Worm (Caenorhabditis elegans) whole organism, L4 larva: ENCODE results near the gene Y77E11A.23.
"Not testable (repeated sequence)": the region's sequence is repeated elsewhere in the genome, so short reads cannot be mapped to it uniquely, and the experiment has no call there.

Source experiments
- F37D6.2 ChIP-seq: sonication (generic microtip); optimal IDR thresholded peaks from 2 replicates; lab custom pipeline; 2016; ENCODE audit warnings: mild to moderate bottlenecking, missing genetic modification characterization, missing compliant biosample characterization
- T26A8.4 ChIP-seq: fragments of 200-800 bp; sonication (Bioruptor generic); IDR thresholded peaks from 2 replicates; pipeline ENCODE4 v1.3.6; 2022; ENCODE audit warnings: missing genetic modification characterization, missing compliant biosample characterization
- Y75B8A.6 ChIP-seq: fragments of 200-800 bp; sonication (Bioruptor generic); IDR thresholded peaks from 2 replicates; pipeline ENCODE4 v1.3.6; 2022; ENCODE audit warnings: missing genetic modification reagents, missing genetic modification characterization, missing compliant biosample characterization
- ceh-28 ChIP-seq: fragments of 150-350 bp; optimal IDR thresholded peaks from 2 replicates; lab custom pipeline; 2014; ENCODE audit warnings: missing biosample characterization, missing genetic modification reagents, missing genetic modification characterization
- cey-2 ChIP-seq: sonication (generic microtip); optimal IDR thresholded peaks from 3 replicates; lab custom pipeline; 2017; ENCODE audit warnings: missing genetic modification characterization, mild to moderate bottlenecking, missing compliant biosample characterization, antibody characterized with exemption, borderline replicate concordance; ENCODE audit not compliant: insufficient read depth
- daf-8 ChIP-seq: fragments of 200-800 bp; sonication (Bioruptor generic); IDR thresholded peaks from 2 replicates; pipeline ENCODE4 v1.3.6; 2022; ENCODE audit warnings: missing genetic modification characterization, missing compliant biosample characterization
- duxl-1 ChIP-seq: sonication (generic microtip); optimal IDR thresholded peaks from 2 replicates; lab custom pipeline; 2016; ENCODE audit warnings: mild to moderate bottlenecking, missing genetic modification characterization, moderate library complexity, missing compliant biosample characterization; ENCODE audit not compliant: poor library complexity
- hlh-30 ChIP-seq: sonication (generic microtip); optimal IDR thresholded peaks from 2 replicates; lab custom pipeline; 2017; ENCODE audit warnings: antibody characterized with exemption, mild to moderate bottlenecking, missing genetic modification characterization, missing compliant biosample characterization; ENCODE audit not compliant: insufficient read depth
- hmg-1.1 ChIP-seq: fragments of 200-800 bp; sonication (Bioruptor generic); IDR thresholded peaks from 2 replicates; pipeline ENCODE4 v1.3.6; 2022; ENCODE audit warnings: missing genetic modification reagents, missing genetic modification characterization, missing compliant biosample characterization
- lin-29 ChIP-seq: fragments of 200-800 bp; sonication (Bioruptor generic); IDR thresholded peaks from 2 replicates; pipeline ENCODE4 v1.3.6; 2022; ENCODE audit warnings: missing genetic modification reagents, missing genetic modification characterization, missing compliant biosample characterization
- lin-38 ChIP-seq: fragments of 200-800 bp; sonication (Bioruptor generic); IDR thresholded peaks from 2 replicates; pipeline ENCODE4 v1.3.6; 2022; ENCODE audit warnings: missing genetic modification reagents, missing genetic modification characterization, missing compliant biosample characterization
- mdt-29 ChIP-seq: fragments of 200-800 bp; sonication (Bioruptor generic); IDR thresholded peaks from 2 replicates; pipeline ENCODE4 v1.3.6; 2022; ENCODE audit warnings: missing genetic modification reagents, missing genetic modification characterization, missing compliant biosample characterization
- nhr-28 ChIP-seq: fragments of 150-350 bp; optimal IDR thresholded peaks from 2 replicates; lab custom pipeline; 2014; ENCODE audit warnings: missing biosample characterization, missing genetic modification characterization
- pha-4 ChIP-seq, 2 experiments: fragments of 150-350 bp in 1 of 2; fragments of 200-800 bp in 1 of 2; sonication (Bioruptor generic) in 1 of 2; IDR thresholded peaks in 1 of 2; optimal IDR thresholded peaks in 1 of 2; 2 replicates each; pipeline versions ENCODE4 v1.3.6 to Lab custom; 2014 to 2022; ENCODE audit warnings: missing genetic modification characterization in 2 of 2, missing genetic modification reagents in 2 of 2, missing biosample characterization in 1 of 2, missing compliant biosample characterization in 1 of 2
- php-3 ChIP-seq: fragments of 200-800 bp; sonication (Bioruptor generic); IDR thresholded peaks from 2 replicates; pipeline ENCODE4 v1.3.6; 2022; ENCODE audit warnings: missing genetic modification reagents, missing genetic modification characterization, missing compliant biosample characterization
- saeg-2 ChIP-seq: fragments of 200-800 bp; sonication (Bioruptor generic); IDR thresholded peaks from 2 replicates; pipeline ENCODE4 v1.3.6; 2022; ENCODE audit warnings: missing genetic modification reagents, missing genetic modification characterization, missing compliant biosample characterization
- set-16 ChIP-seq: fragments of 200-800 bp; sonication (Bioruptor generic); IDR thresholded peaks from 2 replicates; pipeline ENCODE4 v1.3.6; 2022; ENCODE audit warnings: missing genetic modification reagents, missing genetic modification characterization, missing compliant biosample characterization
- unc-62 ChIP-seq, 3 experiments: fragments of 150-350 bp in 1 of 3; sonication (generic microtip); optimal IDR thresholded peaks in 2 of 3; peaks in 1 of 3; 1 replicate in 1 of 3; 2 replicates in 2 of 3; lab custom pipeline; 2014 to 2017; ENCODE audit warnings: missing biosample characterization in 3 of 3, missing genetic modification characterization in 3 of 3, missing genetic modification reagents in 3 of 3, missing genotype in 1 of 3
- vab-7 ChIP-seq: fragments of 200-800 bp; sonication (Bioruptor generic); IDR thresholded peaks from 2 replicates; pipeline ENCODE4 v1.3.6; 2022; ENCODE audit warnings: missing genetic modification reagents, missing genetic modification characterization, missing compliant biosample characterization
- zip-11 ChIP-seq: fragments of 200-800 bp; sonication (Bioruptor generic); IDR thresholded peaks from 2 replicates; pipeline ENCODE4 v1.3.6; 2022; ENCODE audit warnings: missing genetic modification characterization, missing compliant biosample characterization
- ztf-7 ChIP-seq: fragments of 150-350 bp; optimal IDR thresholded peaks from 2 replicates; lab custom pipeline; 2014; ENCODE audit warnings: missing biosample characterization, missing genetic modification characterization

The Y77E11A.23 gene

ce11 chrIV:1452480-1452879 is 22.3 kb upstream of the Y77E11A.23 start:
- no peak for TF ChIP-seq vab-7 (GFP tag; lab: Robert Waterston, UW)
- TF ChIP-seq hlh-30 (tag; lab: Kevin White, UChicago) = peak; percentile 59
- no peak for TF ChIP-seq duxl-1
- peak; percentile 59 for TF ChIP-seq nhr-28 (tag; lab: Kevin White, UChicago)
- no peak for TF ChIP-seq php-3
- no peak for TF ChIP-seq mdt-29
- TF ChIP-seq ztf-7 (tag; lab: Kevin White, UChicago) = no peak
- TF ChIP-seq unc-62 (GFP tag; optimal IDR thresholded peaks at IDR 0.05 in 1 of 2; lab: Kevin White, UChicago) = peak in 1 of 2 experiments; percentile 69
- TF ChIP-seq unc-62 (tag; optimal IDR thresholded peaks at IDR 0.05; lab: Kevin White, UChicago) = no peak
- TF ChIP-seq, all 104 proteins: peak for 3

DNA sequence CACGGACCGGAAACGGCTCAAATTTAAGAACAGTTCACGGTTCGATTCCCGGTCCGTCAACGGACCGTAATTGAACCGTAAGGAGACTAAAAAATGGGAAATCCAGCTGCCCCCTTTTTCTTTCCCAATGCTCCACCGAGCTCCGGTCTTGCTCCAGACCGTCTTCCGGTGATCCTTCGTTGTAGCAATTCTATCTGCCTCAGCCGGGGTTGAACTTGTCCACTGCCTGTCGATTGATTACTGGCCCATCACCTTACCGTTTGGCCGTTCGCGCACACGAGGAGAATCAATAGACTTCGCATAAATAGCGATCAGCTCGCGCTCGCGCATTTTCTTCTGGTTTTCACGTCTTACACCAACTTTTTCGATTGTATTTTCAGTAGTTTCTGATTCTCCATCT is 18.4 kb upstream of the Y77E11A.23 start:
- TF ChIP-seq set-16 (GFP tag; lab: Robert Waterston, UW) (0 out of 2 replicates have a peak, but pooled peaks have one; percentile 29), lin-38 (GFP tag; lab: Robert Waterston, UW) (peak; percentile 48), pha-4 (GFP tag; IDR thresholded peaks at IDR 0.05; lab: Robert Waterston, UW) (peak; percentile 17; the same call in 1 of the 2 replicates)
- TF ChIP-seq pha-4 (tag; optimal IDR thresholded peaks at IDR 0.05; lab: Kevin White, UChicago) = not testable (repeated sequence)

DNA sequence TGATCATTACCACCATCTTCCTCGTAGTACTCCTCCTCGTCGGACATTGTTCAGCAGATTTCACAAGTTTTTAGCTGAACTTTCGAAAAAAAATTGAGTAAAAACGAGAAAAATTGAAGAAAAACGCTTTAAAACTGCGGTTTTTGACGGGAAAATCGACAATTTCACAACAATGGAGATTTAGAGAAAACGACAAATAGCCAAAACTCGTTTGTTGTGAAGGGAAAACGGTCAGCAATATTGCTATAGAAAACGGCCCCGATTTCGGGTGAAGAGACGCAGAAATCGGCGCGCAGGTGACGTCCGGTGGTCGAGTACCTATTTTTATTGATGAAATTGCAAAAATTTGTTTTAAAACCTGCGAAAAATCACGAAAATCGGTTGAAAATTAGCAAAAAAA is 15.8 kb upstream of the Y77E11A.23 start, which contains the start of gene clp-7:
TSS of gene clp-7 (minus strand) at position 47 of the 400 bp plus-strand sequence.
- TF ChIP-seq T26A8.4 (GFP tag; lab: Robert Waterston, UW) = no peak
- TF ChIP-seq ceh-28 (tag; lab: Kevin White, UChicago) = no peak
- TF ChIP-seq Y75B8A.6 = no peak
- no peak for TF ChIP-seq saeg-2 (GFP tag; lab: Robert Waterston, UW)
- TF ChIP-seq F37D6.2 (tag; lab: Kevin White, UChicago) = no peak
- TF ChIP-seq zip-11 = no peak
- TF ChIP-seq set-16 (GFP tag; lab: Robert Waterston, UW) = no peak
- TF ChIP-seq, all 104 proteins: peak for 0

DNA sequence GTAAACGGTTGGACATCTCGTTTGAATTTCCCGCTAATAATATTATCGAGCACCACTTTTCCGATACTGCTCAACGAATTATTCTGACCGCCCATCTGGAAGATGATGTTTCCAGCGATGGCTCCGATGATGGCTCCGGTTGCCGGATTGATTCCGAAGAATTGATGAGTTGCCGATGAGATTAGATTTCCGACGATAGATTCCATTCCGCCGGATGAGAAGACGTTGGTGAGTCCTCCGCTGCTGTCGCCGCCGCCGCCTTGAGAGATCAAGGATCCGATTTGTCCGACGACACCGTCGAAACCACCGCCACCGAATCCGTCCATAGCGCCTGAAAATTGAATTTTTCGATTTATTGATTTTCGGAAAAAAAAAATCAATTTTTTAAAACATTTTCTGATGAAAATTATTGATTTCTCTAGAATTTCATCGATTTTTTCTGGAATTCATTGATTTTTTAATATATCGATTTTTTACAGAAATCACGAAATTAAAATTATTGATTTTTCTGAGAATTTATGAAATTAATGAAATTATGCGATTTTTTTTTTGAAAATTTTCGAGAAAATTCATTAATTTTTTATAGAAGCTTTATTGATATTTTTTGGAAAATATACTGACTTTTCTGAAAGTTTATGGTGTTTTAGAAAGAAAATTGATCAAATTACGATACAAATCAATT is 14.0 kb upstream of the Y77E11A.23 start:
- TF ChIP-seq daf-8 (no peak), ceh-28 (tag; lab: Kevin White, UChicago) (peak; percentile 60), set-16 (GFP tag; lab: Robert Waterston, UW) (peak; percentile 54)

ce11 chrIV:1443514-1443913 is 13.3 kb upstream of the Y77E11A.23 start:
- peak; percentile 94 for TF ChIP-seq ceh-28 (tag; lab: Kevin White, UChicago)
- no peak for TF ChIP-seq lin-29 (GFP tag; lab: Robert Waterston, UW)
- TF ChIP-seq, all 104 proteins: peak for 1

DNA sequence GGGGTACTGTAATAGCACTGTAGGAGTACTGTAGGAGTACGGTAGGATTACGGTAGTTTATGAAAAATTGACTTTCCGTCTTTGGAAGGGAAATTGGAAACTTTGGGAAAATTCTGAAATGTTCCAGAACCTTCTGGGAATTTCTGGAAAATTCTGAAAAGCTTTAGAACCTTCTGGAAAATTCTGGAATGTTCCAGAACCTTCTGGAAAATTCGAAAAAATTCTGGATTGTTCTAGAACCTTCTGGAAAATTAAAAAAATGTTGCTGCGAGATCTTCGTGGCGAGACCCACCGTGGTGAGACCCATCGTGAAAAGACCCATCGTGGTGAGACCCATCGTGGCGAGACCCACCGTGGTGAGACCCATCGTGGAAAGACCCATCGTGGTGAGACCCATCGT is 9.9 kb upstream of the Y77E11A.23 start:
- peak; percentile 62; the same call in 1 of the 2 replicates for TF ChIP-seq set-16 (GFP tag; lab: Robert Waterston, UW)

- TF ChIP-seq ceh-28 (tag; lab: Kevin White, UChicago) = peak; percentile 74
- 0 out of 2 replicates have a peak, but pooled peaks have one; percentile 12 for TF ChIP-seq hmg-1.1 (GFP tag; lab: Robert Waterston, UW)
- no peak for TF ChIP-seq cey-2 (tag; lab: Kevin White, UChicago)
These were observed 7.5 kb upstream of the Y77E11A.23 start for ce11 chrIV:1437625-1438024.

- no peak for TF ChIP-seq lin-29 (GFP tag; lab: Robert Waterston, UW)
- TF ChIP-seq ceh-28 (tag; lab: Kevin White, UChicago) = peak; percentile 98
These were observed 5.0 kb upstream of the Y77E11A.23 start for ce11 chrIV:1435159-1435558.
